Fruit fly (Drosophila melanogaster) whole organism, adult: Measurements from ENCODE around the gene CG42300.
A peak's percentile ranks its signal among the peaks of the same experiment; 100 is the strongest.

ENCODE experiments used
- CG11617 ChIP-seq: fragments of 200-800 bp; sonication (Bioruptor generic); optimal IDR thresholded peaks from 2 replicates; lab custom pipeline; 2017; ENCODE audit warnings: mild to moderate bottlenecking, missing biosample characterization, missing genetic modification reagents, missing genetic modification characterization
- CG14711 ChIP-seq: fragments of 200-800 bp; sonication (Bioruptor generic); optimal IDR thresholded peaks from 2 replicates; lab custom pipeline; 2018; ENCODE audit warnings: missing biosample characterization, mild to moderate bottlenecking, missing genetic modification characterization, moderate library complexity
- CG1620 ChIP-seq: fragments of 200-800 bp; sonication (Bioruptor generic); optimal IDR thresholded peaks from 2 replicates; lab custom pipeline; 2016; ENCODE audit warnings: missing biosample characterization, missing genetic modification characterization
- CG33017 ChIP-seq: fragments of 200-800 bp; sonication (Bioruptor generic); optimal IDR thresholded peaks from 2 replicates; lab custom pipeline; 2018; ENCODE audit warnings: missing biosample characterization, mild to moderate bottlenecking, missing genetic modification characterization, moderate library complexity
- CG5204 ChIP-seq: fragments of 200-800 bp; sonication (Bioruptor generic); optimal IDR thresholded peaks from 2 replicates; lab custom pipeline; 2016; ENCODE audit warnings: missing biosample characterization, missing genetic modification characterization
- CG7045 ChIP-seq: fragments of 200-800 bp; sonication (Bioruptor generic); optimal IDR thresholded peaks from 2 replicates; lab custom pipeline; 2017; ENCODE audit warnings: missing biosample characterization, mild to moderate bottlenecking, missing genetic modification characterization
- CG7101 ChIP-seq: fragments of 200-800 bp; sonication (Bioruptor generic); optimal IDR thresholded peaks from 2 replicates; lab custom pipeline; 2018; ENCODE audit warnings: missing biosample characterization, mild to moderate bottlenecking, missing genetic modification characterization, moderate library complexity
- Clk ChIP-seq: fragments of 200-800 bp; sonication (Bioruptor generic); optimal IDR thresholded peaks from 2 replicates; lab custom pipeline; 2017; ENCODE audit warnings: missing biosample characterization, missing genetic modification characterization
- Crg-1 ChIP-seq: fragments of 200-800 bp; sonication (Bioruptor generic); optimal IDR thresholded peaks from 2 replicates; lab custom pipeline; 2016; ENCODE audit warnings: missing biosample characterization, missing genetic modification characterization
- Hr96 ChIP-seq: fragments of 200-800 bp; sonication (Bioruptor generic); optimal IDR thresholded peaks from 2 replicates; lab custom pipeline; 2016; ENCODE audit warnings: missing biosample characterization, missing genetic modification characterization
- Mnt ChIP-seq: fragments of 200-800 bp; sonication (Bioruptor generic); optimal IDR thresholded peaks from 2 replicates; lab custom pipeline; 2016; ENCODE audit warnings: missing biosample characterization, mild to moderate bottlenecking, missing genetic modification characterization
- bab1 ChIP-seq: fragments of 200-800 bp; sonication (Bioruptor generic); optimal IDR thresholded peaks from 3 replicates; lab custom pipeline; 2019; ENCODE audit warnings: missing biosample characterization, mild to moderate bottlenecking, missing genetic modification characterization, moderate library complexity
- cnc ChIP-seq, 2 experiments: fragments of >200 bp; optimal IDR thresholded peaks; 2 replicates each; lab custom pipeline; 2017
- kay ChIP-seq: fragments of 200-800 bp; sonication (Bioruptor generic); peaks from one replicate; lab custom pipeline; 2016; ENCODE audit warnings: missing biosample characterization, missing genetic modification characterization, borderline replicate concordance
- ovo ChIP-seq: fragments of 200-800 bp; sonication (Bioruptor generic); optimal IDR thresholded peaks from 2 replicates; lab custom pipeline; 2016; ENCODE audit warnings: missing biosample characterization, missing genetic modification characterization
- pad ChIP-seq: fragments of 200-800 bp; sonication (Bioruptor generic); optimal IDR thresholded peaks from 3 replicates; lab custom pipeline; 2017; ENCODE audit warnings: missing biosample characterization, missing genetic modification characterization, mild to moderate bottlenecking, moderate library complexity, missing genetic modification reagents
- tj ChIP-seq: fragments of 200-800 bp; sonication (Bioruptor generic); optimal IDR thresholded peaks from 3 replicates; lab custom pipeline; 2017; ENCODE audit warnings: missing biosample characterization, mild to moderate bottlenecking, missing genetic modification characterization, moderate library complexity
- toe ChIP-seq: fragments of 200-800 bp; sonication (Bioruptor generic); optimal IDR thresholded peaks from 2 replicates; lab custom pipeline; 2016; ENCODE audit warnings: missing biosample characterization, missing genetic modification characterization

The CG42300 gene

DNA sequence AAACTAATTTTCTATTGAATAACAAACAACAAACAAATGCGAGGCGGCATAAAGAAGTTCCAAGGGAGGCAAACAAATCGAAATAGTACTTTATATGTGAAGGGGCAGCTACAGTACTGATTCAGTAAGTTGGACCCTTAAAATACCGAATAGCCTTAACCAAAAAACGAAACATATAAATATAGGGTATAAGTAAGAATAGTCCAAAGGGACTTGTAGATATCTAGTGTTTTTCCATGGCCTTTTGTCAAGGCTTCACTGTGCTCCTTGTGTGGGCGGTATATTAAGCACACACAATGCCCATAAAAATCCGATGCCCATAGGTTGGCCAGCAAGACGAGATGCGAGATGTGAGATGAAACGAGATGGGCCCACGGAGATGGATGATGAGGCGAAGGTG is 23.8 kb downstream of the CG42300 start:
- TF ChIP-seq CG7045 (GFP tag; lab: Kevin White, UChicago) = no peak
- TF ChIP-seq toe (GFP tag; lab: Kevin White, UChicago) = no peak
- no peak for TF ChIP-seq tj (GFP tag; lab: Kevin White, UChicago)
- no peak for TF ChIP-seq cnc (optimal IDR thresholded peaks at IDR 0.05; lab: Kevin White, UChicago)
- TF ChIP-seq CG5204 = no peak

DNA sequence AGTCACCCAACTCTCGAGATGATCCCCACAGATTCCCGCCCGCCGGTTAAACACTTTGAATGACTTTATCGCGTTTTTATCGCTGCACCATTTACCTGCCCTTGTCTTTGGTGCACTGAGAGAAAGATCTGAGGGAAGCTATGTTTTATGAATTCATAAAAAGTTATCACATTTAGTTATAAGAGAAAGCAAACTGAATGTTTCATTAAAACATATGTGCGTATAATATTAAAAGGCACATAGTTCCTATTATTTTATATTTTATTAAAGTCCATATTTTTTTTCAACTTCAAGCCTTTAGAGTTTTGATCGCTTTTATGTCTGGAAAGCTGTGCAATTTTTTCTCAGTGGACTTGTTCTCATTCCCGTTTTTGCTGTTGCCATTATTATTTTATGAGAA is 25.5 kb downstream of the CG42300 start:
- TF ChIP-seq CG14711 (peak; percentile 4), CG7101 (tag; lab: Kevin White, UChicago) (no peak), pad (GFP tag; lab: Kevin White, UChicago) (no peak), Hr96 (GFP tag; lab: Kevin White, UChicago) (peak; percentile 16), CG5204 (peak; percentile 24)

DNA sequence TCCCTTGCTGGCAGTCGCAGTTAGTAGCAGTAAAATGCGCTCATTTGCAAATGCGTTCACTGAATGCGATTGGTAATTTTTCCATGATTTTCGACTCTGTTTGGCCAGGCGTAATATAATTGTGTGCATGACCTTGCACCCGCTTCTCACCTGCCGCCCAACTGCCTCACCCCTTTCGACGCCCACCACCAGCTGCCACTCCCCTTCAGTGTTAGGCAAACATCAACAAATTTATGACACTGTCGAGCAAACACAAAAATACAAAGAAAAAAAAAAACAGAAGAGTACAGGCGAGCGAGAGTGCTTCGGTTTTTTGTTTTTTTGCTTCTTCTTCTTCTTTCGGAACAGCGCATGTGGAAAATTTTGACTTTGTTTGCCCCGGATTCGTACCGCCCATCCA is 25.9 kb downstream of the CG42300 start:
- TF ChIP-seq pad (GFP tag; lab: Kevin White, UChicago) = no peak
- TF ChIP-seq CG1620 = no peak
- no peak for TF ChIP-seq CG14711
- no peak for TF ChIP-seq CG11617 (GFP tag; lab: Kevin White, UChicago)
- TF ChIP-seq Clk (GFP tag; lab: Kevin White, UChicago) = no peak
- TF ChIP-seq toe (GFP tag; lab: Kevin White, UChicago) = no peak
- TF ChIP-seq CG7045 (GFP tag; lab: Kevin White, UChicago) = no peak
- no peak for TF ChIP-seq tj (GFP tag; lab: Kevin White, UChicago)
- no peak for TF ChIP-seq CG7101 (tag; lab: Kevin White, UChicago)
- TF ChIP-seq CG33017 (tag; lab: Kevin White, UChicago) = no peak
- no peak for TF ChIP-seq CG5204
- TF ChIP-seq Mnt = no peak
- TF ChIP-seq ovo (GFP tag; lab: Kevin White, UChicago) = no peak
- TF ChIP-seq bab1 (GFP tag; lab: Kevin White, UChicago) = no peak

dm6 chrX:15529197-15529596 is 26.6 kb downstream of the CG42300 start:
- TF ChIP-seq ovo (GFP tag; lab: Kevin White, UChicago) = no peak
- TF ChIP-seq CG7101 (tag; lab: Kevin White, UChicago) = peak; percentile 7

DNA sequence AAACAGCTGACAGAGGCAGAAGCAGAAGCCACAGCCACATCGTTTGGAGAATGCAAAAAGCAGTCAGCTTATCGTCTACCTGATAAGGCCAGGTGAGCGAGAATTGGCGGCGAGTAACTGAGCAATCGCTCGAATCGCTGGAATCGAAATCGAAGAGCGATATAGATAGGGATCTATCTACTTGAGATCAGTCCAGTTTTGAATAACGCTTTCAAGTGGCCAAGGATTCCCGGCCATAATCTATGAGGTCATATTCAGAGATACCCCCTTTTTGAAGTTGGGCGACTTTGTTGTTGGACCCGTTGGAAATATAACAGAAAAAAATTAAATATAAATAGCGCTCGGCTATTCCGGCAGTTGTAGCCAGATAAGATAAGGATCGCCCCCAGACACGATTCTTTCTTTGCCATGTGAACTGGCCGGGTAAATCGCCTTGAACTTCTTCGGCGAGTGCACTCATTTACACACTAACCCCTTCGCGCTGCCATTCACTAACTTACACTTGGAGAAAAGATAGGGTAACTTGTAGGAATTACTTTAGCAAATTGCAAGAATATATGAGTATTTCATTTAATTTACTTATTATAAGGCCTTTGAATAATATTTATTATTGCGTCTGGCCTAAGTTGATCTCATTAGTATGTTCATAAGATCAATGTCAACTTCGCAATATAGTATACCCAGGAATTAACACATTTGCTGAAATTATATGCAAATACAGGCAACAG is 33.3 kb downstream of the CG42300 start:
- TF ChIP-seq CG33017 (tag; lab: Kevin White, UChicago) (no peak), tj (GFP tag; lab: Kevin White, UChicago) (peak; percentile 14)

- TF ChIP-seq CG11617 (GFP tag; lab: Kevin White, UChicago) (peak; percentile 47), CG7101 (tag; lab: Kevin White, UChicago) (peak; percentile 1), kay (GFP tag; lab: Kevin White, UChicago) (no peak), bab1 (GFP tag; lab: Kevin White, UChicago) (peak; percentile 40), CG14711 (peak; percentile 24), CG5204 (peak; percentile 26), Crg-1 (GFP tag; lab: Kevin White, UChicago) (peak; percentile 1), Clk (GFP tag; lab: Kevin White, UChicago) (no peak), Hr96 (GFP tag; lab: Kevin White, UChicago) (peak; percentile 20), tj (GFP tag; lab: Kevin White, UChicago) (peak; percentile 15)
Observed at dm6 chrX:15511399-15511798, 44.4 kb downstream of the CG42300 start.
